Worm (Caenorhabditis elegans) whole organism, L2 larva: ENCODE data around the gene B0507.8.
A peak's percentile ranks its signal among the peaks of the same experiment; 100 is the strongest.

Source experiments
- Y55F3AM.14 ChIP-seq: fragments of 200-800 bp; sonication (Bioruptor generic); optimal IDR thresholded peaks from 2 replicates; lab custom pipeline; 2018; ENCODE audit warnings: mild to moderate bottlenecking, missing genetic modification characterization, missing compliant biosample characterization
- ama-1 ChIP-seq: fragments of 150-350 bp; optimal IDR thresholded peaks from 2 replicates; lab custom pipeline; 2018; ENCODE audit warnings: inconsistent platforms
- blmp-1 ChIP-seq: sonication (generic microtip); optimal IDR thresholded peaks from 2 replicates; lab custom pipeline; 2017; ENCODE audit warnings: missing genetic modification characterization, mild to moderate bottlenecking, missing compliant biosample characterization, antibody characterized with exemption, moderate library complexity; ENCODE audit not compliant: insufficient read depth
- ceh-82 ChIP-seq: fragments of 150-350 bp; optimal IDR thresholded peaks from 2 replicates; lab custom pipeline; 2014; ENCODE audit warnings: missing biosample characterization, missing genetic modification characterization
- elt-3 ChIP-seq: sonication (generic microtip); optimal IDR thresholded peaks from 2 replicates; lab custom pipeline; 2017; ENCODE audit warnings: missing biosample characterization, missing genetic modification characterization
- fos-1 ChIP-seq: fragments of 150-350 bp; optimal IDR thresholded peaks from 2 replicates; lab custom pipeline; 2014; ENCODE audit warnings: missing biosample characterization, missing genetic modification characterization
- mab-5 ChIP-seq: fragments of 150-350 bp; optimal IDR thresholded peaks from 2 replicates; lab custom pipeline; 2014; ENCODE audit warnings: missing biosample characterization, missing genetic modification characterization
- mdl-1 ChIP-seq, 2 experiments: fragments of 150-350 bp in 1 of 2; sonication (generic microtip) in 1 of 2; optimal IDR thresholded peaks; 2 replicates each; lab custom pipeline; 2017; ENCODE audit warnings: missing biosample characterization in 2 of 2, missing genetic modification characterization in 2 of 2
- nhr-12 ChIP-seq: fragments of 150-350 bp; optimal IDR thresholded peaks from 2 replicates; lab custom pipeline; 2014; ENCODE audit warnings: missing biosample characterization, missing genetic modification characterization
- nhr-237 ChIP-seq: fragments of 150-350 bp; optimal IDR thresholded peaks from 2 replicates; lab custom pipeline; 2014; ENCODE audit warnings: missing biosample characterization, missing genetic modification characterization
- nhr-77 ChIP-seq: fragments of 150-350 bp; optimal IDR thresholded peaks from 2 replicates; lab custom pipeline; 2014; ENCODE audit warnings: missing biosample characterization, missing genetic modification characterization
- unc-39 ChIP-seq: fragments of 150-350 bp; optimal IDR thresholded peaks from 2 replicates; lab custom pipeline; 2014; ENCODE audit warnings: missing biosample characterization, missing genetic modification characterization
- unc-62 ChIP-seq: fragments of 150-350 bp; optimal IDR thresholded peaks from 2 replicates; lab custom pipeline; 2014; ENCODE audit warnings: missing biosample characterization, missing genetic modification reagents, missing genetic modification characterization

DNA sequence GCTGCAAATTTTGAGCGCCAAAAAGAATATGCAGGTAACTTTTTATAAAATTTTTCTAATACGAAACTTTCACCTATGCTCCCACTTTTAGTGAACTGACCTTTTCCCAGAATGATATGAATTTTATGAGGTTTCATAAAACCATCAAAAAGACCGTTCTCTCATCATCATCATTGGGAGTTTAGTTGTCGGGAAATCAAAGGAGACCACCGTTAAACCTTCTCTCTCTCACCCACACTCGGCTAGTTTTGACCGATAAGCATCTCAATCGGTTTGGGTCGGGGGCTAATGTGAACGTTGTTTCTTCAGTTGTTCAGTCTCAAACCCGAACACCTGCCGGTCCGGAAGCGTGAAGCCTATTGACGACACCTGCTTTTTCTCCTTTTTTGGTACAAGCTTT, 33.5 kb upstream of the B0507.8 start:
- TF ChIP-seq nhr-237 (no peak), nhr-77 (tag; lab: Kevin White, UChicago) (no peak), unc-62 (GFP tag; lab: Kevin White, UChicago) (no peak), fos-1 (peak; percentile 54), mab-5 (no peak), mdl-1 (tag; optimal IDR thresholded peaks at IDR 0.05; lab: Kevin White, UChicago) (no peak), unc-39 (tag; lab: Kevin White, UChicago) (no peak), ama-1 (lab: Kevin White, UChicago) (no peak), ceh-82 (tag; lab: Kevin White, UChicago) (no peak), nhr-12 (tag; lab: Kevin White, UChicago) (no peak), elt-3 (no peak), blmp-1 (tag; lab: Kevin White, UChicago) (no peak), Y55F3AM.14 (no peak)
